Worm (Caenorhabditis elegans): ENCODE data around the gene ctbp-1.

DNA sequence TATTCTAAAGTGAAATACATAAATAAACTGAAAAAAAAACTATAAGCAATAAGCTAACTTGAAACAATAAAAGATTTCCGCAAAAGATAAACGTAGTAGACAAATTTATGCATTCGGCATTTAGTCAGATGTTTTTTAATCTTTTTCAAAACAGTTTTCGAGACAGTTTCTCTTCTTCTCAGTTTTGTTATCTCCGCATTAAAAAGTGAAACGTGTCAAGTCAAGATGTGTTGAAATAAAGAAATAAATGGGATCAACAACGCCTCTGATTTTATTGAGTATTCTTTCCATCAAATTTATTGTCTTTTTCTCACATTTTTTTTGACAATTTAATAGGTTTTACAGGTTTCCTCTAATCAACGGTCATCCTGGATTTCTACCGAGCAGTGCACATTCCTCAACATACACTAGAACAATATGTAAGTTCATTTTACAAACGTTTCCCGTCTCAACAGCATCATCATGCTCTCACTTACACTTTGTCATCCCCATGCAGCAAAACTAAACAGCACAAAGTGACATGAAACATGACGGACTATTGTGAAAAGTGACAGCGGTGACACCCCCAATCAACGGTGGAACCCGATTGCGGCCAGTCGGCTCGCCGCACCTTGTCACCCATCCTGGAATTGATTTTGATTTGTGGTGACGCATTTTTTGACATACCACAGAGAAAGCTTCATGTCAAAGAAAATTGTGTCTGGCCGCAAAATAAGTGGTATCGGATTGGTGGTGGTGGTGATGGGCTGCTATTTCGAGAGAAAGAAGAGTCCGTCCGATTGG lies 7.9 kb upstream of the ctbp-1 start:
- TF ChIP-seq flt-1 (GFP tag; IDR thresholded peaks at IDR 0.05): no peak
- TF ChIP-seq ztf-23 (GFP tag; IDR thresholded peaks at IDR 0.05): no peak
- no peak for TF ChIP-seq tab-1 (GFP tag; IDR thresholded peaks at IDR 0.05)

All from whole organism, midembryonic.